Worm (Caenorhabditis elegans) whole organism, L1 larva: ENCODE results near the gene srh-69.

Source experiments
- ceh-63 ChIP-seq: fragments of 200-800 bp; sonication (Bioruptor generic); optimal IDR thresholded peaks from 2 replicates; lab custom pipeline; 2018; ENCODE audit warnings: mild to moderate bottlenecking, missing genetic modification characterization, missing compliant biosample characterization
- efl-3 ChIP-seq: fragments of 200-800 bp; sonication (Bioruptor generic); optimal IDR thresholded peaks from 2 replicates; lab custom pipeline; 2018; ENCODE audit warnings: mild to moderate bottlenecking, missing genetic modification characterization, missing compliant biosample characterization
- elt-2 ChIP-seq: sonication (generic microtip); optimal IDR thresholded peaks from 2 replicates; lab custom pipeline; 2016; ENCODE audit warnings: missing genetic modification characterization, mild to moderate bottlenecking, inconsistent platforms, missing compliant biosample characterization, missing genetic modification reagents
- jun-1 ChIP-seq: fragments of 150-350 bp; optimal IDR thresholded peaks from 2 replicates; lab custom pipeline; 2014; ENCODE audit warnings: missing biosample characterization, missing genetic modification reagents, missing genetic modification characterization
- lir-3 ChIP-seq: sonication (generic microtip); optimal IDR thresholded peaks from 2 replicates; lab custom pipeline; 2016; ENCODE audit warnings: mild to moderate bottlenecking, missing genetic modification characterization, moderate library complexity, missing compliant biosample characterization; ENCODE audit not compliant: poor library complexity
- lsy-2 ChIP-seq, 2 experiments: fragments of 150-350 bp; optimal IDR thresholded peaks; 2 replicates each; lab custom pipeline; 2014; ENCODE audit warnings: missing biosample characterization in 2 of 2, missing genetic modification characterization in 2 of 2
- nhr-11 ChIP-seq: fragments of 150-350 bp; optimal IDR thresholded peaks from 2 replicates; lab custom pipeline; 2014; ENCODE audit warnings: missing biosample characterization, missing genetic modification characterization

DNA sequence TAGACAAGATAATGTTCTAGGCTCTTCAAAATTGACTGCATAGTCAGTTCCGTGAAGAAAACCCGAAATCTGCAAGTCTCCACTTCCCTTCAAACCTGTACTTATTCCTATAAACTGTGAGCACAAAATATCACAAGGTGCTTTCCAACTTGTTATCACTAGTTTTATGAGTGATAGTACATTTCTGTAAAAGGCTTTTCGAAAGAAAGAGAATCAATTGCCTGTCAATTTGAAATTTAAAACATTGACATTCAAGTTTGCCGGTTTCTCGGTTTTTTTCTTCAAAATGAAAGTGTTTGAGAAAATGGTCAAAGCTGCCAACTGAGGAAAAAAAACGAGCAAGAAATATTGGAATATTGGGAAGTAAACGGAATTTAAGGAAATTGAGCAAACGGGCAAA lies 3.5 kb upstream of the srh-69 start:
- TF ChIP-seq jun-1 (tag; lab: Kevin White, UChicago) (no peak), ceh-63 (GFP tag; lab: Kevin White, UChicago) (no peak), lir-3 (tag; lab: Kevin White, UChicago) (no peak), efl-3 (GFP tag; lab: Kevin White, UChicago) (no peak), elt-2 (tag; lab: Kevin White, UChicago) (no peak), lsy-2 (tag; optimal IDR thresholded peaks at IDR 0.05; lab: Kevin White, UChicago) (no peak), nhr-11 (tag; lab: Kevin White, UChicago) (no peak)
